Worm (Caenorhabditis elegans) whole organism, late embryonic: ENCODE data around the gene mnm-2.

Source experiments
- C38D4.7 ChIP-seq: fragments of 200-800 bp; sonication (Bioruptor generic); optimal IDR thresholded peaks from 2 replicates; lab custom pipeline; 2018; ENCODE audit warnings: mild to moderate bottlenecking, missing genetic modification characterization, moderate library complexity, missing compliant biosample characterization
- F13H6.1 ChIP-seq: sonication (generic microtip); optimal IDR thresholded peaks from 2 replicates; lab custom pipeline; 2016; ENCODE audit warnings: missing genetic modification characterization, missing compliant biosample characterization
- K09A11.1 ChIP-seq: sonication (generic microtip); optimal IDR thresholded peaks from 2 replicates; lab custom pipeline; 2017; ENCODE audit warnings: antibody characterized with exemption, mild to moderate bottlenecking, missing genetic modification characterization, missing compliant biosample characterization; ENCODE audit not compliant: insufficient read depth
- Y22D7AL.16 ChIP-seq: sonication (generic microtip); optimal IDR thresholded peaks from 2 replicates; lab custom pipeline; 2016; ENCODE audit warnings: missing genetic modification characterization, missing compliant biosample characterization
- ama-1 ChIP-seq: fragments of 150-350 bp; optimal IDR thresholded peaks from 2 replicates; lab custom pipeline; 2014
- ceh-14 ChIP-seq: sonication (generic microtip); optimal IDR thresholded peaks from 2 replicates; lab custom pipeline; 2016; ENCODE audit warnings: missing genotype, missing genetic modification characterization, missing compliant biosample characterization
- ceh-2 ChIP-seq: sonication (generic microtip); optimal IDR thresholded peaks from 2 replicates; lab custom pipeline; 2016; ENCODE audit warnings: missing genotype, missing genetic modification characterization, missing compliant biosample characterization
- ceh-22 ChIP-seq: sonication (generic microtip); optimal IDR thresholded peaks from 2 replicates; lab custom pipeline; 2017; ENCODE audit warnings: missing biosample characterization, missing genetic modification characterization
- ceh-24 ChIP-seq: sonication (generic microtip); optimal IDR thresholded peaks from 2 replicates; lab custom pipeline; 2016; ENCODE audit warnings: mild to moderate bottlenecking, missing genetic modification characterization, missing compliant biosample characterization
- ceh-34 ChIP-seq: sonication (generic microtip); optimal IDR thresholded peaks from 2 replicates; lab custom pipeline; 2016; ENCODE audit warnings: mild to moderate bottlenecking, missing genetic modification characterization, missing compliant biosample characterization
- ceh-48 ChIP-seq: sonication (generic microtip); optimal IDR thresholded peaks from 2 replicates; lab custom pipeline; 2016; ENCODE audit warnings: missing genetic modification characterization, inconsistent platforms, missing compliant biosample characterization
- ceh-6 ChIP-seq: fragments of 200-800 bp; sonication (Bioruptor generic); optimal IDR thresholded peaks from 2 replicates; lab custom pipeline; 2018; ENCODE audit warnings: mild to moderate bottlenecking, missing genetic modification characterization, missing compliant biosample characterization
- ceh-9 ChIP-seq: sonication (generic microtip); optimal IDR thresholded peaks from 2 replicates; lab custom pipeline; 2016; ENCODE audit warnings: mild to moderate bottlenecking, missing genetic modification characterization, inconsistent platforms, missing compliant biosample characterization
- che-1 ChIP-seq: sonication (generic microtip); optimal IDR thresholded peaks from 2 replicates; lab custom pipeline; 2016; ENCODE audit warnings: mild to moderate bottlenecking, missing genetic modification characterization, missing compliant biosample characterization
- dve-1 ChIP-seq: sonication (generic microtip); optimal IDR thresholded peaks from 2 replicates; lab custom pipeline; 2017; ENCODE audit warnings: antibody characterized with exemption, mild to moderate bottlenecking, missing genetic modification characterization, missing compliant biosample characterization
- elt-2 ChIP-seq: sonication (generic microtip); optimal IDR thresholded peaks from 2 replicates; lab custom pipeline; 2016; ENCODE audit warnings: missing genetic modification reagents, missing genetic modification characterization, missing compliant biosample characterization
- ets-4 ChIP-seq: sonication (generic microtip); optimal IDR thresholded peaks from 2 replicates; lab custom pipeline; 2016; ENCODE audit warnings: missing genetic modification characterization, missing compliant biosample characterization
- eyg-1 ChIP-seq: sonication (generic microtip); optimal IDR thresholded peaks from 2 replicates; lab custom pipeline; 2016; ENCODE audit warnings: missing genotype, missing genetic modification characterization, missing compliant biosample characterization
- fax-1 ChIP-seq: sonication (generic microtip); optimal IDR thresholded peaks from 2 replicates; lab custom pipeline; 2016; ENCODE audit warnings: missing genotype, missing genetic modification characterization, missing compliant biosample characterization
- fkh-10 ChIP-seq: fragments of 150-350 bp; optimal IDR thresholded peaks from 2 replicates; lab custom pipeline; 2014; ENCODE audit warnings: missing biosample characterization, missing genetic modification reagents, missing genetic modification characterization
- gmeb-2 ChIP-seq: sonication (generic microtip); optimal IDR thresholded peaks from 2 replicates; lab custom pipeline; 2016; ENCODE audit warnings: missing genetic modification characterization, inconsistent platforms, missing compliant biosample characterization
- hlh-13 ChIP-seq: fragments of 200-800 bp; sonication (Bioruptor generic); optimal IDR thresholded peaks from 2 replicates; lab custom pipeline; 2018; ENCODE audit warnings: mild to moderate bottlenecking, missing genetic modification characterization, missing compliant biosample characterization
- hlh-15 ChIP-seq: sonication (generic microtip); optimal IDR thresholded peaks from 2 replicates; lab custom pipeline; 2016; ENCODE audit warnings: missing genetic modification characterization, missing compliant biosample characterization
- hlh-6 ChIP-seq: sonication (generic microtip); optimal IDR thresholded peaks from 2 replicates; lab custom pipeline; 2016; ENCODE audit warnings: missing genotype, missing genetic modification characterization, missing compliant biosample characterization
- madf-2 ChIP-seq: sonication (generic microtip); optimal IDR thresholded peaks from 2 replicates; lab custom pipeline; 2017; ENCODE audit warnings: missing genetic modification characterization, missing compliant biosample characterization
- mec-3 ChIP-seq: sonication (generic microtip); optimal IDR thresholded peaks from 2 replicates; lab custom pipeline; 2016; ENCODE audit warnings: borderline replicate concordance, missing genetic modification characterization, missing compliant biosample characterization
- nfya-1 ChIP-seq: sonication (generic microtip); optimal IDR thresholded peaks from 2 replicates; lab custom pipeline; 2017; ENCODE audit warnings: missing genetic modification characterization, mild to moderate bottlenecking, missing compliant biosample characterization, antibody characterized with exemption, moderate library complexity
- npax-4 ChIP-seq: sonication (generic microtip); optimal IDR thresholded peaks from 2 replicates; lab custom pipeline; 2016; ENCODE audit warnings: missing genetic modification characterization, missing compliant biosample characterization
- pat-9 ChIP-seq: fragments of 200-800 bp; sonication (Bioruptor generic); optimal IDR thresholded peaks from 2 replicates; lab custom pipeline; 2018; ENCODE audit warnings: mild to moderate bottlenecking, missing genetic modification characterization, moderate library complexity, missing compliant biosample characterization
- pax-1 ChIP-seq: fragments of 150-350 bp; optimal IDR thresholded peaks from 2 replicates; lab custom pipeline; 2014; ENCODE audit warnings: missing biosample characterization, missing genetic modification characterization
- pha-2 ChIP-seq: sonication (generic microtip); optimal IDR thresholded peaks from 2 replicates; lab custom pipeline; 2017; ENCODE audit warnings: mild to moderate bottlenecking, missing genetic modification characterization, missing compliant biosample characterization
- pha-4 ChIP-seq: fragments of 150-350 bp; optimal IDR thresholded peaks from 2 replicates; lab custom pipeline; 2018; ENCODE audit warnings: missing biosample characterization, missing genetic modification reagents, missing genetic modification characterization
- pqm-1 ChIP-seq: sonication (generic microtip); optimal IDR thresholded peaks from 2 replicates; lab custom pipeline; 2016; ENCODE audit warnings: missing genetic modification characterization, missing compliant biosample characterization
- sdc-2 ChIP-seq: sonication (generic microtip); optimal IDR thresholded peaks from 2 replicates; lab custom pipeline; 2016; ENCODE audit warnings: missing genotype, missing genetic modification characterization, missing compliant biosample characterization
- sox-2 ChIP-seq: fragments of 200-800 bp; sonication (Bioruptor generic); IDR thresholded peaks from 2 replicates; pipeline ENCODE4 v1.3.6; 2022; ENCODE audit warnings: missing genetic modification reagents, missing genetic modification characterization, missing compliant biosample characterization
- syd-9 ChIP-seq: sonication (generic microtip); optimal IDR thresholded peaks from 2 replicates; lab custom pipeline; 2016; ENCODE audit warnings: mild to moderate bottlenecking, missing genetic modification characterization, moderate library complexity, missing compliant biosample characterization
- tbx-2 ChIP-seq: sonication (generic microtip); optimal IDR thresholded peaks from 2 replicates; lab custom pipeline; 2016; ENCODE audit warnings: missing genetic modification characterization, missing compliant biosample characterization
- tbx-7 ChIP-seq: sonication (generic microtip); optimal IDR thresholded peaks from 2 replicates; lab custom pipeline; 2016; ENCODE audit warnings: missing genotype, missing genetic modification characterization, missing compliant biosample characterization
- ttx-3 ChIP-seq: sonication (generic microtip); optimal IDR thresholded peaks from 2 replicates; lab custom pipeline; 2016; ENCODE audit warnings: missing genetic modification reagents, missing genetic modification characterization, missing compliant biosample characterization
- unc-3 ChIP-seq, 2 experiments: fragments of 200-800 bp in 1 of 2; sonication (Bioruptor generic) in 1 of 2; sonication (generic microtip) in 1 of 2; conservative IDR thresholded peaks in 1 of 2; optimal IDR thresholded peaks in 1 of 2; 2 replicates each; pipeline versions ENCODE4 v1.3.6 to Lab custom; 2016 to 2022; ENCODE audit warnings: missing compliant biosample characterization in 2 of 2, missing genetic modification characterization in 2 of 2, missing genetic modification reagents in 1 of 2
- unc-42 ChIP-seq: sonication (generic microtip); optimal IDR thresholded peaks from 2 replicates; lab custom pipeline; 2016; ENCODE audit warnings: missing genotype, missing genetic modification characterization, missing compliant biosample characterization
- unc-86 ChIP-seq: sonication (generic microtip); optimal IDR thresholded peaks from 2 replicates; lab custom pipeline; 2016; ENCODE audit warnings: missing genetic modification characterization, missing compliant biosample characterization
- zip-5 ChIP-seq: sonication (generic microtip); optimal IDR thresholded peaks from 2 replicates; lab custom pipeline; 2016; ENCODE audit warnings: missing genetic modification characterization, missing compliant biosample characterization
- ztf-16 ChIP-seq: sonication (generic microtip); optimal IDR thresholded peaks from 2 replicates; lab custom pipeline; 2017; ENCODE audit warnings: missing genetic modification characterization, missing compliant biosample characterization

mnm-2 gene

ce11 chrX:7431165-7431564 is 6.5 kb upstream of the mnm-2 start, which contains the start of gene clc-2:
clc-2 (plus strand) TSS chrX:7431465.
- TF ChIP-seq ceh-34 (tag; lab: Kevin White, UChicago): no peak
- no peak for TF ChIP-seq gmeb-2 (tag; lab: Kevin White, UChicago)
- no peak for TF ChIP-seq che-1
- no peak for TF ChIP-seq madf-2
- no peak for TF ChIP-seq sox-2 (GFP tag; lab: Robert Waterston, UW)
- no peak for TF ChIP-seq syd-9
- TF ChIP-seq ceh-6 (GFP tag; lab: Kevin White, UChicago): no peak
- no peak for TF ChIP-seq fax-1 (tag; lab: Kevin White, UChicago)
- no peak for TF ChIP-seq C38D4.7 (GFP tag; lab: Kevin White, UChicago)
- TF ChIP-seq tbx-2 (tag; lab: Kevin White, UChicago): no peak
- TF ChIP-seq pha-2 (tag; lab: Kevin White, UChicago): no peak
- no peak for TF ChIP-seq K09A11.1
- TF ChIP-seq mec-3 (tag; lab: Kevin White, UChicago): no peak
- no peak for TF ChIP-seq sdc-2 (tag; lab: Kevin White, UChicago)
- TF ChIP-seq npax-4 (tag; lab: Kevin White, UChicago): no peak
- no peak for TF ChIP-seq fkh-10 (GFP tag; lab: Kevin White, UChicago)
- no peak for TF ChIP-seq pat-9
- TF ChIP-seq elt-2 (tag; lab: Kevin White, UChicago): no peak

ce11 chrX:7430483-7430882 is 5.8 kb upstream of the mnm-2 start:
- TF ChIP-seq eyg-1 (tag; lab: Kevin White, UChicago) (no peak), ceh-24 (tag; lab: Kevin White, UChicago) (no peak)
- TF ChIP-seq, all 69 proteins: peak for 0

ce11 chrX:7420571-7420970 is 4.1 kb downstream of the mnm-2 start, which contains the start of gene C10A4.9:
C10A4.9 (plus strand) TSS chrX:7420871.
- no peak for TF ChIP-seq unc-86 (tag; lab: Kevin White, UChicago)
- TF ChIP-seq Y22D7AL.16 (tag; lab: Kevin White, UChicago): no peak
- TF ChIP-seq ttx-3 (tag; lab: Kevin White, UChicago): no peak
- no peak for TF ChIP-seq sdc-2 (tag; lab: Kevin White, UChicago)
- no peak for TF ChIP-seq ceh-34 (tag; lab: Kevin White, UChicago)
- no peak for TF ChIP-seq unc-42 (tag; lab: Kevin White, UChicago)
- no peak for TF ChIP-seq hlh-6 (tag; lab: Kevin White, UChicago)
- no peak for TF ChIP-seq fkh-10 (GFP tag; lab: Kevin White, UChicago)
- TF ChIP-seq ceh-14 (tag; lab: Kevin White, UChicago): no peak
- no peak for TF ChIP-seq dve-1 (tag; lab: Kevin White, UChicago)
- TF ChIP-seq ama-1 (lab: Kevin White, UChicago): no peak
- no peak for TF ChIP-seq tbx-2 (tag; lab: Kevin White, UChicago)
- no peak for TF ChIP-seq ets-4
- no peak for TF ChIP-seq gmeb-2 (tag; lab: Kevin White, UChicago)
- no peak for TF ChIP-seq ztf-16 (tag; lab: Kevin White, UChicago)
- TF ChIP-seq ceh-2: no peak
- no peak for TF ChIP-seq mec-3 (tag; lab: Kevin White, UChicago)
- TF ChIP-seq unc-3 (GFP tag; conservative IDR thresholded peaks at IDR 0.05; lab: Robert Waterston, UW): no peak
- no peak for TF ChIP-seq unc-3 (tag; optimal IDR thresholded peaks at IDR 0.05; lab: Kevin White, UChicago)
- TF ChIP-seq pha-4 (tag; lab: Kevin White, UChicago): no peak
- no peak for TF ChIP-seq pax-1 (tag; lab: Kevin White, UChicago)

ce11 chrX:7416082-7416481 is 8.6 kb downstream of the mnm-2 start, which contains the start of gene C10A4.1:
C10A4.1 (plus strand) TSS chrX:7416382.
- TF ChIP-seq hlh-6 (tag; lab: Kevin White, UChicago) (no peak), ceh-9 (tag; lab: Kevin White, UChicago) (no peak), hlh-15 (no peak), sox-2 (GFP tag; lab: Robert Waterston, UW) (no peak), tbx-7 (tag; lab: Kevin White, UChicago) (no peak), ceh-48 (no peak), syd-9 (no peak), ceh-22 (tag; lab: Kevin White, UChicago) (no peak), ceh-2 (no peak), F13H6.1 (tag; lab: Kevin White, UChicago) (no peak), unc-3 (GFP tag; conservative IDR thresholded peaks at IDR 0.05; lab: Robert Waterston, UW) (no peak), unc-3 (tag; optimal IDR thresholded peaks at IDR 0.05; lab: Kevin White, UChicago) (no peak), zip-5 (no peak), fax-1 (tag; lab: Kevin White, UChicago) (no peak), pqm-1 (tag; lab: Kevin White, UChicago) (no peak), hlh-13 (GFP tag; lab: Kevin White, UChicago) (no peak), unc-42 (tag; lab: Kevin White, UChicago) (no peak), nfya-1 (tag; lab: Kevin White, UChicago) (no peak), dve-1 (tag; lab: Kevin White, UChicago) (no peak), ceh-34 (tag; lab: Kevin White, UChicago) (no peak)
